Fruit fly (Drosophila melanogaster): ENCODE measurements around the gene Cpr76Bd.

Gene Cpr76Bd

DNA sequence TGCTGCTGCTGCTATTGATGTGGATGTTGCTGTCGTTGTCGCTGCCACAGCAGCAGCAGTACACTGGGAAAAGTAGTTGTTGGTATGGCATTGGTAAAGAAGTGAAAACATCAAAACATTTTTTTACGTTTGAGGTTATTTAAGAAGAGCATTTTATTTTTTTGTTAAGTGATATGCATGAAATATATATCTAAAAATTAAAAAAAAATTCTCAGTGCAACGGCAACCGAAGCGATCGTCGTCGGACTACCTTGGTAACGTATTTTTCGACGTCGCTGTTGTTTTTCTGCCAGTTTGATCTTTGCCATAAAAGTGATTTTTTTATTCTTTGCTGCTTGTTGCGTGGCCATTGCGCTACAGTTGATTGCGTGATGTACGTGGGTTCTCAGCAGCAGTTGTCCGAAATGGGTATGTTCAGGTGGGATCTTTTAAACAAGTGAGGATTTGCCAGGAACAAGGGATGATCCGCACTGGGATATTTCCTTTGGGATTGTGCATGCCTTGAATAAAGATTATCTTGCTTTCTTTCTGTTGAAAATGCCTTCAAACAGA, 28.2 kb downstream of the Cpr76Bd start (continued):
- TF ChIP-seq nerfin-1 (tag; optimal IDR thresholded peaks at IDR 0.05) (peak; percentile 93), CG17186 (GFP tag; optimal IDR thresholded peaks at IDR 0.05) (peak; percentile 77), CG8765 (GFP tag; IDR thresholded peaks at IDR 0.05) (peak; percentile 97), yki (optimal IDR thresholded peaks at IDR 0.05) (no peak), ci (GFP tag; IDR thresholded peaks at IDR 0.05) (peak; percentile 97), H2.0 (GFP tag; IDR thresholded peaks at IDR 0.05) (peak; percentile 95), Atf3 (GFP tag; optimal IDR thresholded peaks at IDR 0.05) (peak; percentile 89), Dek (tag; optimal IDR thresholded peaks at IDR 0.05) (peak; percentile 93), kah (GFP tag; optimal IDR thresholded peaks at IDR 0.05) (peak; percentile 93), Aef1 (GFP tag; IDR thresholded peaks at IDR 0.05) (peak; percentile 94), bowl (GFP tag; IDR thresholded peaks at IDR 0.05) (peak; percentile 85), CG2120 (GFP tag; optimal IDR thresholded peaks at IDR 0.05) (peak; percentile 95), CG10267 (tag; optimal IDR thresholded peaks at IDR 0.05) (peak; percentile 92), gt (GFP tag; IDR thresholded peaks at IDR 0.05) (peak; percentile 87), croc (GFP tag; conservative IDR thresholded peaks at IDR 0.05) (peak; percentile 93), CG4854 (GFP tag; optimal IDR thresholded peaks at IDR 0.05) (peak; percentile 92), unpg (GFP tag; optimal IDR thresholded peaks at IDR 0.05) (peak; percentile 97), HLHmδ (GFP tag; optimal IDR thresholded peaks at IDR 0.05) (no peak), kni (GFP tag; optimal IDR thresholded peaks at IDR 0.05) (peak; percentile 87), gsb (GFP tag; IDR thresholded peaks at IDR 0.05) (peak; percentile 88), sna (GFP tag; IDR thresholded peaks at IDR 0.05; ENCODE audit: partially characterized antibody) (no peak), CG9876 (GFP tag; optimal IDR thresholded peaks at IDR 0.05) (peak; percentile 54), CG17568 (GFP tag; optimal IDR thresholded peaks at IDR 0.05) (peak; percentile 93), schlank (tag; optimal IDR thresholded peaks at IDR 0.05) (peak; percentile 88), Bgb (GFP tag; IDR thresholded peaks at IDR 0.05; ENCODE audit: partially characterized antibody) (no peak), CG17385 (GFP tag; optimal IDR thresholded peaks at IDR 0.05) (peak; percentile 93), CG15696 (tag; optimal IDR thresholded peaks at IDR 0.05) (peak; percentile 99), CG11085 (GFP tag; IDR thresholded peaks at IDR 0.05) (peak; percentile 79), caup (GFP tag; optimal IDR thresholded peaks at IDR 0.05; ENCODE audit: severe bottlenecking) (peak; percentile 94), CG17328 (GFP tag; IDR thresholded peaks at IDR 0.05) (peak; percentile 97), ara (GFP tag; IDR thresholded peaks at IDR 0.05) (peak; percentile 97), Eip74EF (GFP tag; optimal IDR thresholded peaks at IDR 0.05) (peak in 1 of 2 experiments; percentile 92), Rx (GFP tag; IDR thresholded peaks at IDR 0.05) (peak; percentile 87), ERR (GFP tag; optimal IDR thresholded peaks at IDR 0.05) (peak; percentile 67), toy (GFP tag; IDR thresholded peaks at IDR 0.05) (peak; percentile 89; the same call in 1 of the 2 replicates), dmrt99B (tag; optimal IDR thresholded peaks at IDR 0.05) (peak; percentile 96), CG15479 (GFP tag; optimal IDR thresholded peaks at IDR 0.05) (peak; percentile 96), GATAe (GFP tag; conservative IDR thresholded peaks at IDR 0.05) (peak; percentile 76), CG2712 (tag; optimal IDR thresholded peaks at IDR 0.05) (peak; percentile 97), Ptx1 (GFP tag; IDR thresholded peaks at IDR 0.05) (peak; percentile 94), pzg (GFP tag; optimal IDR thresholded peaks at IDR 0.05) (no peak), CG6175 (GFP tag; IDR thresholded peaks at IDR 0.05) (peak; percentile 91), CG4328 (GFP tag; optimal IDR thresholded peaks at IDR 0.05) (peak; percentile 94), CG9215 (GFP tag; IDR thresholded peaks at IDR 0.05) (peak; percentile 87), amos (GFP tag; IDR thresholded peaks at IDR 0.05; ENCODE audit: partially characterized antibody) (no peak), CG11695 (GFP tag; IDR thresholded peaks at IDR 0.05) (peak; percentile 95), sqz (GFP tag; optimal IDR thresholded peaks at IDR 0.05) (peak; percentile 93), CG18262 (tag; optimal IDR thresholded peaks at IDR 0.05) (peak; percentile 95), CG10431 (GFP tag; optimal IDR thresholded peaks at IDR 0.05) (peak; percentile 92), HmgZ (tag; optimal IDR thresholded peaks at IDR 0.05) (peak; percentile 95)
